Worm (Caenorhabditis elegans) whole organism, late embryonic: Measurements from ENCODE around the gene T27E7.4.
A peak's percentile ranks its signal among the peaks of the same experiment; 100 is the strongest.

Experiments used
- C38D4.7 ChIP-seq: fragments of 200-800 bp; sonication (Bioruptor generic); optimal IDR thresholded peaks from 2 replicates; lab custom pipeline; 2018; ENCODE audit warnings: mild to moderate bottlenecking, missing genetic modification characterization, moderate library complexity, missing compliant biosample characterization
- T23F11.4 ChIP-seq: fragments of 200-800 bp; sonication (Bioruptor generic); optimal IDR thresholded peaks from 2 replicates; lab custom pipeline; 2018; ENCODE audit warnings: mild to moderate bottlenecking, missing genetic modification characterization, missing compliant biosample characterization
- ama-1 ChIP-seq: fragments of 150-350 bp; optimal IDR thresholded peaks from 2 replicates; lab custom pipeline; 2014
- ceh-14 ChIP-seq: sonication (generic microtip); optimal IDR thresholded peaks from 2 replicates; lab custom pipeline; 2016; ENCODE audit warnings: missing genotype, missing genetic modification characterization, missing compliant biosample characterization
- ceh-18 ChIP-seq: sonication (generic microtip); optimal IDR thresholded peaks from 2 replicates; lab custom pipeline; 2016; ENCODE audit warnings: missing genetic modification characterization, missing compliant biosample characterization
- ceh-19 ChIP-seq: fragments of 200-800 bp; sonication (Bioruptor generic); optimal IDR thresholded peaks from 2 replicates; lab custom pipeline; 2018; ENCODE audit warnings: mild to moderate bottlenecking, missing genetic modification characterization, missing compliant biosample characterization
- ceh-31 ChIP-seq: sonication (generic microtip); optimal IDR thresholded peaks from 2 replicates; lab custom pipeline; 2016; ENCODE audit warnings: missing genetic modification characterization, missing compliant biosample characterization
- ceh-34 ChIP-seq: sonication (generic microtip); optimal IDR thresholded peaks from 2 replicates; lab custom pipeline; 2016; ENCODE audit warnings: mild to moderate bottlenecking, missing genetic modification characterization, missing compliant biosample characterization
- ceh-9 ChIP-seq: sonication (generic microtip); optimal IDR thresholded peaks from 2 replicates; lab custom pipeline; 2016; ENCODE audit warnings: mild to moderate bottlenecking, missing genetic modification characterization, inconsistent platforms, missing compliant biosample characterization
- dmd-4 ChIP-seq: sonication (generic microtip); optimal IDR thresholded peaks from 2 replicates; lab custom pipeline; 2016; ENCODE audit warnings: borderline replicate concordance, missing genetic modification characterization, missing compliant biosample characterization
- dve-1 ChIP-seq: sonication (generic microtip); optimal IDR thresholded peaks from 2 replicates; lab custom pipeline; 2017; ENCODE audit warnings: antibody characterized with exemption, mild to moderate bottlenecking, missing genetic modification characterization, missing compliant biosample characterization
- elt-2 ChIP-seq: sonication (generic microtip); optimal IDR thresholded peaks from 2 replicates; lab custom pipeline; 2016; ENCODE audit warnings: missing genetic modification reagents, missing genetic modification characterization, missing compliant biosample characterization
- elt-4 ChIP-seq: sonication (generic microtip); optimal IDR thresholded peaks from 2 replicates; lab custom pipeline; 2016; ENCODE audit warnings: missing genetic modification characterization, missing compliant biosample characterization
- eyg-1 ChIP-seq: sonication (generic microtip); optimal IDR thresholded peaks from 2 replicates; lab custom pipeline; 2016; ENCODE audit warnings: missing genotype, missing genetic modification characterization, missing compliant biosample characterization
- fax-1 ChIP-seq: sonication (generic microtip); optimal IDR thresholded peaks from 2 replicates; lab custom pipeline; 2016; ENCODE audit warnings: missing genotype, missing genetic modification characterization, missing compliant biosample characterization
- fkh-10 ChIP-seq: fragments of 150-350 bp; optimal IDR thresholded peaks from 2 replicates; lab custom pipeline; 2014; ENCODE audit warnings: missing biosample characterization, missing genetic modification reagents, missing genetic modification characterization
- hlh-13 ChIP-seq: fragments of 200-800 bp; sonication (Bioruptor generic); optimal IDR thresholded peaks from 2 replicates; lab custom pipeline; 2018; ENCODE audit warnings: mild to moderate bottlenecking, missing genetic modification characterization, missing compliant biosample characterization
- hlh-6 ChIP-seq: sonication (generic microtip); optimal IDR thresholded peaks from 2 replicates; lab custom pipeline; 2016; ENCODE audit warnings: missing genotype, missing genetic modification characterization, missing compliant biosample characterization
- lin-11 ChIP-seq: fragments of 200-800 bp; sonication (Bioruptor generic); optimal IDR thresholded peaks from 2 replicates; lab custom pipeline; 2018; ENCODE audit warnings: mild to moderate bottlenecking, missing genetic modification characterization, missing compliant biosample characterization
- madf-2 ChIP-seq: sonication (generic microtip); optimal IDR thresholded peaks from 2 replicates; lab custom pipeline; 2017; ENCODE audit warnings: missing genetic modification characterization, missing compliant biosample characterization
- nfya-1 ChIP-seq: sonication (generic microtip); optimal IDR thresholded peaks from 2 replicates; lab custom pipeline; 2017; ENCODE audit warnings: missing genetic modification characterization, mild to moderate bottlenecking, missing compliant biosample characterization, antibody characterized with exemption, moderate library complexity
- npax-4 ChIP-seq: sonication (generic microtip); optimal IDR thresholded peaks from 2 replicates; lab custom pipeline; 2016; ENCODE audit warnings: missing genetic modification characterization, missing compliant biosample characterization
- odd-2 ChIP-seq: sonication (generic microtip); optimal IDR thresholded peaks from 2 replicates; lab custom pipeline; 2017; ENCODE audit warnings: antibody characterized with exemption, mild to moderate bottlenecking, missing genetic modification characterization, missing compliant biosample characterization
- pat-9 ChIP-seq: fragments of 200-800 bp; sonication (Bioruptor generic); optimal IDR thresholded peaks from 2 replicates; lab custom pipeline; 2018; ENCODE audit warnings: mild to moderate bottlenecking, missing genetic modification characterization, moderate library complexity, missing compliant biosample characterization
- pax-1 ChIP-seq: fragments of 150-350 bp; optimal IDR thresholded peaks from 2 replicates; lab custom pipeline; 2014; ENCODE audit warnings: missing biosample characterization, missing genetic modification characterization
- pha-2 ChIP-seq: sonication (generic microtip); optimal IDR thresholded peaks from 2 replicates; lab custom pipeline; 2017; ENCODE audit warnings: mild to moderate bottlenecking, missing genetic modification characterization, missing compliant biosample characterization
- pqm-1 ChIP-seq: sonication (generic microtip); optimal IDR thresholded peaks from 2 replicates; lab custom pipeline; 2016; ENCODE audit warnings: missing genetic modification characterization, missing compliant biosample characterization
- pros-1 ChIP-seq: fragments of 150-350 bp; optimal IDR thresholded peaks from 2 replicates; lab custom pipeline; 2014; ENCODE audit warnings: missing biosample characterization, missing genetic modification reagents, missing genetic modification characterization
- ref-2 ChIP-seq: sonication (generic microtip); optimal IDR thresholded peaks from 2 replicates; lab custom pipeline; 2016; ENCODE audit warnings: missing genetic modification characterization, missing compliant biosample characterization
- rnt-1 ChIP-seq: sonication (generic microtip); optimal IDR thresholded peaks from 2 replicates; lab custom pipeline; 2016; ENCODE audit warnings: missing genetic modification characterization, missing compliant biosample characterization
- tbx-2 ChIP-seq: sonication (generic microtip); optimal IDR thresholded peaks from 2 replicates; lab custom pipeline; 2016; ENCODE audit warnings: missing genetic modification characterization, missing compliant biosample characterization
- ttx-3 ChIP-seq: sonication (generic microtip); optimal IDR thresholded peaks from 2 replicates; lab custom pipeline; 2016; ENCODE audit warnings: missing genetic modification reagents, missing genetic modification characterization, missing compliant biosample characterization
- unc-42 ChIP-seq: sonication (generic microtip); optimal IDR thresholded peaks from 2 replicates; lab custom pipeline; 2016; ENCODE audit warnings: missing genotype, missing genetic modification characterization, missing compliant biosample characterization
- zip-5 ChIP-seq: sonication (generic microtip); optimal IDR thresholded peaks from 2 replicates; lab custom pipeline; 2016; ENCODE audit warnings: missing genetic modification characterization, missing compliant biosample characterization
- ztf-16 ChIP-seq: sonication (generic microtip); optimal IDR thresholded peaks from 2 replicates; lab custom pipeline; 2017; ENCODE audit warnings: missing genetic modification characterization, missing compliant biosample characterization

The T27E7.4 gene

DNA sequence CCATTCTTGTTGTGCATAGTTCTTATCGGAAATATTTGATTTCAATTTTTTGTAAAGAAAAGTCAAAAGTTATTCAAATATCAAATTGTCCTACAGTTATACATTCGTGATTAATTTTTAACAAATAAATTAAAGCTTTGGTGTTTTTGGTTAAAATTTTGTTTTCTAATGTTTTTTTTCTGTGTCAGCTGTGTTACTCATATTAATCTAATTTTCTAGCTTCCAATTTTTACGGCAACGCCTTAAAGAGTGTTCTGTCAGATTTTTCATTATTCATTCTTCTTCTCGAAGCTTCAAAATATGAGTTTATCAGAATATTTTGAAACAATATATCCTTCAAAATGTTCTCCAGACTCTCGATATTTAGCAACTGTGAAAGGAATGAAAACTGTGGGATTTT lies 11.3 kb downstream of the T27E7.4 start, which contains the start of gene srh-63:
srh-63 (plus strand) TSS at position 301 of the 400 bp plus-strand sequence.
- TF ChIP-seq pha-2 (tag; lab: Kevin White, UChicago) (no peak), lin-11 (tag; lab: Kevin White, UChicago) (no peak), nfya-1 (tag; lab: Kevin White, UChicago) (no peak), npax-4 (no peak), T23F11.4 (GFP tag; lab: Kevin White, UChicago) (no peak), pat-9 (tag; lab: Kevin White, UChicago) (no peak), tbx-2 (tag; lab: Kevin White, UChicago) (no peak), ceh-34 (no peak), ceh-19 (GFP tag; lab: Kevin White, UChicago) (no peak), ref-2 (no peak), hlh-13 (GFP tag; lab: Kevin White, UChicago) (no peak), pqm-1 (tag; lab: Kevin White, UChicago) (no peak)

DNA sequence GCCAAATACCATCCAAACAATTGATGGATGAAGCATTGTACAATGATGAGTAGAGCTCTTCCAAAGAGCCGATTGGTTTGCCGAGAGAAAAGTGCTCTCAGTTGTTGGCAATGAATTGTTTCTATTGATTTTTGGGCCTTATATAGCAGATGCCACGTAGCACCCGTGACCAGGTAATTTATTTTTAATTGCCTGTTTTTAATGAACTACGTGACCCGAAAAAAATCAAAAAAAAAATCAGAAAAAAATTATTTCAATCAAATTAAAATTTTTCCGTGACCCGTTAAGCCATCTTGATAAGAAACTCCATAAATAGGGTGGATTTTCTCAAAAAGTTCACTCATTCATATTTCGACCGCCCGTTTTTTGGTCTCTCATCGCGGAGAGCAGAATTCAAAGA lies 15.4 kb downstream of the T27E7.4 start, which contains the start of the genes Y57G11A.2 and T27E7.1:
Y57G11A.2 (minus strand) TSS at position 101 of the 400 bp plus-strand sequence.
T27E7.1 (plus strand) TSS at position 337 of the 400 bp plus-strand sequence.
- TF ChIP-seq fax-1 (tag; lab: Kevin White, UChicago) (no peak), npax-4 (no peak), zip-5 (tag; lab: Kevin White, UChicago) (no peak), eyg-1 (tag; lab: Kevin White, UChicago) (no peak), ref-2 (no peak), hlh-6 (tag; lab: Kevin White, UChicago) (no peak), unc-42 (tag; lab: Kevin White, UChicago) (no peak), ceh-14 (tag; lab: Kevin White, UChicago) (no peak), ttx-3 (tag; lab: Kevin White, UChicago) (no peak), C38D4.7 (GFP tag; lab: Kevin White, UChicago) (no peak), ceh-9 (tag; lab: Kevin White, UChicago) (no peak), elt-4 (no peak), pax-1 (tag; lab: Kevin White, UChicago) (no peak), ztf-16 (tag; lab: Kevin White, UChicago) (no peak), elt-2 (tag; lab: Kevin White, UChicago) (no peak), pros-1 (tag; lab: Kevin White, UChicago) (no peak), ceh-31 (no peak), fkh-10 (no peak)

DNA sequence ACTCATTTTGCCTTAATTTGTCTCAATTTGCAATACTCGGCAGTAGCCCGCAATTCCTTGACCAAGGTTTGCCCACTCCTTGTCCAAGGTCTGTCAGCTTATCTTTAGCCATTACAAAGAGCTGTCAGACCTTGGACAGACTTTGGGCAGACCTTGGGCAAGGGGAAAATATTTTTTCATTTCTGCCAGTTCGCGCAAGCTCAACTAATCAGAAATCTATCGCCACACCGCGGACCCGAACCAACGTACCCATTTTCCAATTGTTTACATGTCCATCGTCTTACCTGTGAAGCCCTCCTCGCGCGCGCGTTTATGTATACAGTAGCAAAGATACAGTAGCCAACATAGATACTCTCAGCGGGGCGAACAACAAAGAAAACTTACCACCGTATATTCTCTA lies 19.7 kb downstream of the T27E7.4 start:
- TF ChIP-seq dmd-4 (tag; lab: Kevin White, UChicago), result no peak
- TF ChIP-seq npax-4, result no peak
- no peak for TF ChIP-seq madf-2 (tag; lab: Kevin White, UChicago)

DNA sequence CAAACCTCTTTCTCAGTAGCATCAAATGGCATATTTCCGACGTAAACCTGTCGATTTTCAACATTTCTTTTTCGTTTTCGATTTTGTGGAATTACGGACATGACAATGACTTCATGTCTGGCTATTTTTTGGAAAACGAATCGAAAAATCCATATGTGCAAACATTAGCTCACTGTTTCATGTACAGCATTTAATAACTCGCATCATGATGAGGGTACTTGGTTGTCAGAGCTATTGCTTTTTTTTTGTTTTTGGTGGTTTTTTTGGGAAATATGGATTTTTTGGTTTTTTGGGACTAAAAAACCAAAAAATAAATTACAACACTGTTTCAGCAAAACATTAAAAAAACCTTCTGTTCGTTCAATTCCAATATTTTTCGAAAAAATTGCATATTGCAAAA lies 22.5 kb downstream of the T27E7.4 start, which contains the start of gene Y57G11A.5:
Y57G11A.5 (minus strand) TSS at position 101 of the 400 bp plus-strand sequence.
- TF ChIP-seq ttx-3 (tag; lab: Kevin White, UChicago), result no peak

DNA sequence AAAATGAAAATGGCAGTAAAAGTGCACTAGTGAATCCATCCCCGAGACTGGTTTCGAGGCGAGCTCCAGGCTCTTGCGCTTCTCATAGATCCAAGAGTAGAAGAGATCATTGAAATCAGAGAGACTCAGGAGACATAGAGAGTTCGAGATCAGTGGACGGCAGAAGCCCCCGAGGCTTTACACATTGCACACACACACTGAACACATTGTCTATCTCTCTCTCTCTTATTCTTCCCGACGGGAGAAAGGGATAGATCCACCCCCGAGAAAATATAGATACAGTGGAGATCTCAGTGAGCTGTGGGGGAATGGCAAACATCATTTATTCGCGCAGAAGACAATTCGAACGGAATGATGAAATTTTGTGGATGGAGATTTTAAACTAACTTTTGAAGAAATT lies 27.9 kb downstream of the T27E7.4 start:
- TF ChIP-seq rnt-1 (tag; lab: Kevin White, UChicago) (peak; percentile 77), ceh-18 (tag; lab: Kevin White, UChicago) (peak; percentile 23), dmd-4 (tag; lab: Kevin White, UChicago) (no peak), tbx-2 (tag; lab: Kevin White, UChicago) (peak; percentile 2)

DNA sequence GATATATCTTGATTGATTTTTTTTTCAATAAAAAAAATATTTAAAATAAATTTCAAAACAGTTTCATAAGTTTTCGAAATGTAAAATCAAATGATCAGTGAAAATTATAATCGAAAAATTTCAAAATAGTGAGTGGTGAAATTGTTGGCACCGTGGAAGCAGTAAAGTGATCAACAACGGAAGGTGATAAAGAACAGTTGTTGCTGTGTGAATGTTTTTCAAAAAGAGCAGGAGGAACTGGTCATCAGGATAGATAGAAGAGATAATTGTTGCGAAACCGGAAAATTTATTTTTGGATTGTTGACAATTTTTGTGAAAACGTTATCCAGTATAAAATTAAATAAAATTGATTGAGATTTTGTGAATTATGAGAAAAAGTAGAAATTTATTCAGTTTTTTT lies 28.8 kb downstream of the T27E7.4 start:
- TF ChIP-seq lin-11 (tag; lab: Kevin White, UChicago), result no peak
- TF ChIP-seq elt-2 (tag; lab: Kevin White, UChicago), result no peak
- no peak for TF ChIP-seq dve-1
- no peak for TF ChIP-seq odd-2 (tag; lab: Kevin White, UChicago)
- TF ChIP-seq ama-1, result no peak
- TF ChIP-seq, all 69 proteins: peak for 0
